Worm (Caenorhabditis elegans): Measurements from ENCODE around the gene C10G8.2.

DNA sequence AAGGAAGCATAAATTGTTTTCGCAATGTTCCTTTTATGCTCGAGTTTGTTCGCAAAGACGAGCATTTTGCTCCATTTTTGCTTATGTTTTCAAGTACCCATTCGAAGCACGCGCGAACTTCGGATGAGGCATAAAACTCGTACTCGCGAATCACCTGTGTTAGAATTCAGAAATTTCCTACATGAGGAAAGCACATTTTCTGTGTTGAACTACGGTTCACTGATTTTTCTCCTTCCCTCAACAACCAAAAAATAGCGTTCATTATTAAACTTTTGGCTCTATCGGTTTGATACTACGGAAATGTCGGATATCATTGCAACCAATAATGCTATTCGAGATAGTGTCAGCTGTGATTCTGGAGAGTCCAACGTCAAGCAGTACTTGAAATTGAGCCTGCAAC lies 20.4 kb downstream of the C10G8.2 start, which contains the start of gene srg-28:
- no peak for TF ChIP-seq unc-62 (GFP tag; optimal IDR thresholded peaks at IDR 0.05)
- TF ChIP-seq elt-3 (tag; optimal IDR thresholded peaks at IDR 0.05), result no peak
- TF ChIP-seq ceh-82 (tag; optimal IDR thresholded peaks at IDR 0.05), result no peak
- TF ChIP-seq nfya-1 (tag; optimal IDR thresholded peaks at IDR 0.05; ENCODE audit: insufficient read depth), result no peak

All from whole organism, L3 larva.